Fruit fly (Drosophila melanogaster): ENCODE measurements around the gene Grp170.

The Grp170 gene

DNA sequence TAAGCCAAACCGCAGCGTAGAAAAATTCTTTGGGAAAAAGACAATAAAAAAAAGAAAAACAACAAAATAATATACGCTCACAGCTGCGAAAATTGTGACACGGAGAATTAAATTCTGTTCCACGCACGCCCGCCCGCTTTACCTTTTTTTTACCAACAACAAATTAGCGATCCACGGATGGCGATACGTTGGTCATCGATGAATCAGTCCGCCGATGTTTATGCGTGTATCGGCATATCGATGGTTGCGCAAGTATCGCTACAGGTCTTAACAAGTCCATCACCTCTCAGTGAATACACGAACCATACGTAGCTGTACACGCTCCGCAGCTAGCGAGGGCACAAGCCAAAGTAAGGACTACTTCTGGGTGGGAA is 4.3 kb downstream of the Grp170 start, which contains the start of gene CG2924 (continued):
- TF ChIP-seq Spps (tag; optimal IDR thresholded peaks at IDR 0.05) (no peak), CG10979 (tag; optimal IDR thresholded peaks at IDR 0.05) (peak; percentile 0), CG11093 (GFP tag; IDR thresholded peaks at IDR 0.05) (no peak), sqz (GFP tag; optimal IDR thresholded peaks at IDR 0.05) (peak; percentile 42), ac (GFP tag; optimal IDR thresholded peaks at IDR 0.05) (no peak), CG34422 (GFP tag; IDR thresholded peaks at IDR 0.05) (peak; percentile 73), cad (GFP tag; optimal IDR thresholded peaks at IDR 0.05) (no peak), grn (GFP tag; optimal IDR thresholded peaks at IDR 0.05) (peak; percentile 22), zfh1 (GFP tag; IDR thresholded peaks at IDR 0.05) (peak; percentile 72; the same call in 2 of the 3 replicates), NK7.1 (GFP tag; optimal IDR thresholded peaks at IDR 0.05) (no peak), croc (GFP tag; conservative IDR thresholded peaks at IDR 0.05) (no peak), CG10565 (GFP tag; optimal IDR thresholded peaks at IDR 0.05) (no peak), CG2116 (GFP tag; optimal IDR thresholded peaks at IDR 0.05) (peak; percentile 87), lov (optimal IDR thresholded peaks at IDR 0.05) (no peak), lov (GFP tag; IDR thresholded peaks at IDR 0.05) (0 out of 3 replicates have a peak, but pooled peaks have one; percentile 19), CG18764 (GFP tag; optimal IDR thresholded peaks at IDR 0.05) (peak; percentile 21), lilli (GFP tag; optimal IDR thresholded peaks at IDR 0.05) (peak; percentile 79), en (GFP tag; optimal IDR thresholded peaks at IDR 0.05) (no peak), dmrt99B (tag; optimal IDR thresholded peaks at IDR 0.05) (no peak), CG1603 (tag; optimal IDR thresholded peaks at IDR 0.05) (peak; percentile 93), CG42726 (GFP tag; IDR thresholded peaks at IDR 0.05; ENCODE audit: partially characterized antibody) (peak; percentile 100), gce (GFP tag; IDR thresholded peaks at IDR 0.05) (no peak), wek (GFP tag; optimal IDR thresholded peaks at IDR 0.05) (peak; percentile 48), eyg (GFP tag; optimal IDR thresholded peaks at IDR 0.05) (peak; percentile 59), Tbp (GFP tag; optimal IDR thresholded peaks at IDR 0.05) (no peak), Pdp1 (GFP tag; optimal IDR thresholded peaks at IDR 0.05) (peak; percentile 53 to 87), Xrp1 (GFP tag; IDR thresholded peaks at IDR 0.05) (0 out of 2 replicates have a peak, but pooled peaks have one; percentile 11), pzg (GFP tag; optimal IDR thresholded peaks at IDR 0.05) (peak; percentile 100), CG7987 (GFP tag; optimal IDR thresholded peaks at IDR 0.05) (peak; percentile 53), CG8089 (GFP tag; optimal IDR thresholded peaks at IDR 0.05) (no peak), z (GFP tag; IDR thresholded peaks at IDR 0.05) (no peak), btn (GFP tag; optimal IDR thresholded peaks at IDR 0.05) (no peak), CG7786 (GFP tag; optimal IDR thresholded peaks at IDR 0.05) (peak; percentile 63), BtbVII (GFP tag; optimal IDR thresholded peaks at IDR 0.05) (no peak), sob (GFP tag; IDR thresholded peaks at IDR 0.05) (peak; percentile 81), CG12236 (GFP tag; optimal IDR thresholded peaks at IDR 0.05) (no peak), jumu (GFP tag; optimal IDR thresholded peaks at IDR 0.05) (peak; percentile 65), pan (optimal IDR thresholded peaks at IDR 0.05) (no peak), pan (GFP tag; optimal IDR thresholded peaks at IDR 0.05 in 1 of 2, IDR thresholded peaks at IDR 0.05 in 1 of 2) (no peak), Ravus (GFP tag; IDR thresholded peaks at IDR 0.05) (no peak), CG43689 (GFP tag; IDR thresholded peaks at IDR 0.05) (no peak), CG15011 (GFP tag; optimal IDR thresholded peaks at IDR 0.05) (no peak), CG18262 (tag; optimal IDR thresholded peaks at IDR 0.05) (no peak), knrl (GFP tag; IDR thresholded peaks at IDR 0.05; ENCODE audit: partially characterized antibody) (peak; percentile 99), CG30403 (GFP tag; optimal IDR thresholded peaks at IDR 0.05) (peak; percentile 52), CG13123 (GFP tag; optimal IDR thresholded peaks at IDR 0.05) (no peak), abd-A (tag; optimal IDR thresholded peaks at IDR 0.05) (no peak), Sin3A (optimal IDR thresholded peaks at IDR 0.05) (peak; percentile 73), Ada2b (GFP tag; IDR thresholded peaks at IDR 0.05) (no peak), CG7745 (tag; optimal IDR thresholded peaks at IDR 0.05) (no peak), oc (tag; optimal IDR thresholded peaks at IDR 0.05) (no peak), CG7928 (GFP tag; optimal IDR thresholded peaks at IDR 0.05) (peak; percentile 45), CG17385 (GFP tag; optimal IDR thresholded peaks at IDR 0.05) (no peak)

Data from whole organism, embryonic.